Worm (Caenorhabditis elegans): ENCODE data around the gene K06G5.1.

K06G5.1 gene

DNA sequence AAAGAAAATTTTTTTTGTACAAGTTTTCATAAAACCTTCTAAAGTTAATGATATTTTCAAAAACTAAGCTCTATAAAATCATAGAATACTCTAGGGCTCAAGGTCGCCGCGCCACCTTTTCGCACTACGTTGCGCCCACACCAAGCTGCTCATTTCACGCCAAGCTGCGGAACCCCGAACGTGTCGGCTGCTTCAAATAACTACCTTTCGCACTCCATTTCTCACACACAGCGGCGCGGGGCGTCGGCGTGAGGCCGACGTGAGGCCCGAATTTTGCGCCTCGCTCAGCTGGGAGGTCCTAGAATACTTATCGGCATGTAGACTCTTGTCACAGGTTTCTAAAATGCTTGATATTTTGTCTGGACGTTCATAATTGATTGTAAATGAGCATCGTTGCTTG lies 17.2 kb downstream of the K06G5.1 start:
- TF ChIP-seq sma-3 (GFP tag; optimal IDR thresholded peaks at IDR 0.05) (no peak), fos-1 (tag; optimal IDR thresholded peaks at IDR 0.05) (no peak), ztf-1 (GFP tag; conservative IDR thresholded peaks at IDR 0.05) (no peak), gmeb-1 (tag; optimal IDR thresholded peaks at IDR 0.05) (no peak), mbf-1 (tag; optimal IDR thresholded peaks at IDR 0.05) (no peak), Y55F3AM.14 (GFP tag; optimal IDR thresholded peaks at IDR 0.05) (no peak), lsy-2 (tag; optimal IDR thresholded peaks at IDR 0.05) (no peak), egl-27 (tag; optimal IDR thresholded peaks at IDR 0.05) (no peak), nhr-237 (tag; optimal IDR thresholded peaks at IDR 0.05) (no peak), dmd-4 (tag; optimal IDR thresholded peaks at IDR 0.05) (no peak), nhr-6 (tag; optimal IDR thresholded peaks at IDR 0.05) (no peak), nhr-12 (tag; optimal IDR thresholded peaks at IDR 0.05) (no peak), lin-11 (tag; optimal IDR thresholded peaks at IDR 0.05) (no peak), mab-5 (tag; optimal IDR thresholded peaks at IDR 0.05) (no peak), alr-1 (tag; optimal IDR thresholded peaks at IDR 0.05) (no peak)

DNA sequence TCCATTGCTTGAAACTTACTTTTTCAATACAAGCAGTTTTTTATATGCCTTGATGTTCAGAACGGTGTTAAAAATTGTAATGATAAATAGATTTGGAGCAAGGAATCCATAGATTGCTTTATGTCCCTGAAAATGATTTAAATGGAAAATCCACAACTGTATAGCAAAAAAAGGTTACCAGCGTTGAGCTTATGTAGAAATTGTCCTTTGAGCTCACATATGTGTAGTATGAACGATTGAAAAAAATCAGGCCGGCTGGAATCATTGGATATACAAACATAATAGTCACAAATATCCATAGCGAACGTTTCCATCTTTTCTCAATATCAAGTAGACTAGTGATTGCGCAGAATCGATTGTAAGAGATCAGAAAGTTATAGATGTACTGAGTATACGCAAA lies 19.6 kb downstream of the K06G5.1 start, which contains the start of gene srg-36:
Gene srg-36, minus strand, starts transcription at position 101 of the 400 bp plus-strand sequence.
- TF ChIP-seq nhr-23 (tag; optimal IDR thresholded peaks at IDR 0.05) = no peak
- TF ChIP-seq fos-1 (tag; optimal IDR thresholded peaks at IDR 0.05) = no peak
- no peak for TF ChIP-seq lin-13 (GFP tag; optimal IDR thresholded peaks at IDR 0.05)
- TF ChIP-seq sma-3 (GFP tag; optimal IDR thresholded peaks at IDR 0.05) = no peak
- TF ChIP-seq ama-1 (optimal IDR thresholded peaks at IDR 0.05) = no peak
- TF ChIP-seq unc-39 (tag; optimal IDR thresholded peaks at IDR 0.05) = no peak
- no peak for TF ChIP-seq nhr-12 (tag; optimal IDR thresholded peaks at IDR 0.05)
- TF ChIP-seq ceh-16 (tag; optimal IDR thresholded peaks at IDR 0.05) = no peak
- no peak for TF ChIP-seq nhr-77 (tag; optimal IDR thresholded peaks at IDR 0.05)
- no peak for TF ChIP-seq lin-11 (tag; optimal IDR thresholded peaks at IDR 0.05)
- no peak for TF ChIP-seq skn-1 (tag; optimal IDR thresholded peaks at IDR 0.05)
- TF ChIP-seq nhr-25 (tag; optimal IDR thresholded peaks at IDR 0.05) = no peak
- TF ChIP-seq ceh-82 (tag; optimal IDR thresholded peaks at IDR 0.05) = no peak
- TF ChIP-seq ztf-11 (tag; optimal IDR thresholded peaks at IDR 0.05) = no peak
- TF ChIP-seq sma-9 (GFP tag; optimal IDR thresholded peaks at IDR 0.05) = no peak
- no peak for TF ChIP-seq sma-9 (tag; optimal IDR thresholded peaks at IDR 0.05)
- TF ChIP-seq nhr-237 (tag; optimal IDR thresholded peaks at IDR 0.05) = no peak
- TF ChIP-seq alr-1 (tag; optimal IDR thresholded peaks at IDR 0.05) = no peak
- TF ChIP-seq Y55F3AM.14 (GFP tag; optimal IDR thresholded peaks at IDR 0.05) = no peak

DNA sequence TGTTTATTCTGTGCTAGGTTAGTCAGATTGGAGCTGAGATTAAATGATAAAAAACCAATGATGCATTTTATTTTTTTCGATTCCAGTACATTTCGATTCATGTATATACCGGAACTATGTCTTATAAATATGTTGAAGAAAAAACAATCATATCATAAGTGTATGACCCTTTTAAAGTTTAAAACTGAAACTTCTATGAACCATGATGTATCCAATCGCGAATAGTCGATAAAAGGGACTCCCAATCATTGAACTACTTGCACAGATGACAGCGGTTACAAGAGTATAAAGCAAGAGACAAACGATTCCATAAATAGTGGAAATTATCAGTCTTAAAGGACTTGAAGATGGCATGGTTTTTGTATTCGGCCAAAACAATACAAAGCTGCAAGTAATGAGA lies 20.2 kb downstream of the K06G5.1 start, which contains the start of gene srg-37:
Gene srg-37, minus strand, starts transcription at position 101 of the 400 bp plus-strand sequence.
- TF ChIP-seq unc-39 (tag; optimal IDR thresholded peaks at IDR 0.05) = no peak
- no peak for TF ChIP-seq alr-1 (tag; optimal IDR thresholded peaks at IDR 0.05)
- TF ChIP-seq crh-2 (tag; optimal IDR thresholded peaks at IDR 0.05) = no peak
- no peak for TF ChIP-seq unc-62 (GFP tag; optimal IDR thresholded peaks at IDR 0.05)
- TF ChIP-seq lsy-2 (tag; optimal IDR thresholded peaks at IDR 0.05) = no peak
- TF ChIP-seq sem-4 (tag; optimal IDR thresholded peaks at IDR 0.05) = no peak
- no peak for TF ChIP-seq nhr-237 (tag; optimal IDR thresholded peaks at IDR 0.05)
- no peak for TF ChIP-seq skn-1 (tag; optimal IDR thresholded peaks at IDR 0.05)
- TF ChIP-seq C34F6.9 (tag; optimal IDR thresholded peaks at IDR 0.05) = no peak
- TF ChIP-seq lin-11 (tag; optimal IDR thresholded peaks at IDR 0.05) = no peak
- TF ChIP-seq lin-39 (tag; optimal IDR thresholded peaks at IDR 0.05) = no peak
- TF ChIP-seq dmd-4 (tag; optimal IDR thresholded peaks at IDR 0.05) = no peak
- no peak for TF ChIP-seq ztf-4 (tag; optimal IDR thresholded peaks at IDR 0.05)
- no peak for TF ChIP-seq gmeb-1 (tag; optimal IDR thresholded peaks at IDR 0.05)
- no peak for TF ChIP-seq snpc-4 (tag; optimal IDR thresholded peaks at IDR 0.05)

DNA sequence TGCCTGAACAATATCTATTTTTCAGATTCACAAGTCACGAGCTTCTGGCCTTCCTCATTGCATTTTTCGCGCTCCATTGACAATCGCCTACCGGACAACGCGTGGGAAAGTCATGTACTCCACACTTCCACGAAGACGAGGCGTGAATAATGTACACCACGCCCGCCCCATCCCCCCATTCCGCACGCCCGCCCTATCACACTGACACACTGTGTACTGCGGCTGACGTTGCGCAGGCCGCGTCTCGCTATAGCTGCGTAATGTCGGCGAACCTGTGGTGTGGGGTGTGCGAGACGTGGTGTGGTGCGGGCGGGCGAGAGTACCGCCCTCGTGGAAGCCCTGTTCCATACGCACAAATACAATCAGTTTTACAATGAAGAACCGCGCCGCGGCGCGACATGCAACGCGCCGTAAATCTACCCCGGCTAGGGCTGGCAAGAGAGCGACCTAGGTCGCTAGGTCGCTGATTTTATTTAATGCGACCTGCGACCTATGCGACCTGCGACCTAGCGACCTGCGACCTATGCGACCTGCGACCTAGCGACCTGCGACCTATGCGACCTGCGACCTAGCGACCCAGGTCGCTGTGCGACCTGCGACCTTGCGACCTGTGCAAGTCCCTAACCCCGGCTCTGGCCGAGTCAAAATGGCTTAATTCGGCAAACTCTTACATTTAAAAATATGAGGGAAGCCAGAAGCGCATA lies 21.5 kb downstream of the K06G5.1 start:
- no peak for TF ChIP-seq sma-3 (GFP tag; optimal IDR thresholded peaks at IDR 0.05)
- TF ChIP-seq unc-62 (GFP tag; optimal IDR thresholded peaks at IDR 0.05) = no peak
- no peak for TF ChIP-seq ZK546.5 (tag; optimal IDR thresholded peaks at IDR 0.05)
- TF ChIP-seq elt-1 (tag; optimal IDR thresholded peaks at IDR 0.05) = no peak
- no peak for TF ChIP-seq egl-27 (tag; optimal IDR thresholded peaks at IDR 0.05)
- no peak for TF ChIP-seq lin-39 (tag; optimal IDR thresholded peaks at IDR 0.05)
- no peak for TF ChIP-seq nhr-25 (tag; optimal IDR thresholded peaks at IDR 0.05)
- TF ChIP-seq unc-55 (GFP tag; optimal IDR thresholded peaks at IDR 0.05) = no peak
- no peak for TF ChIP-seq sma-9 (GFP tag; optimal IDR thresholded peaks at IDR 0.05)
- no peak for TF ChIP-seq sma-9 (tag; optimal IDR thresholded peaks at IDR 0.05)
- TF ChIP-seq ama-1 (optimal IDR thresholded peaks at IDR 0.05) = no peak
